Worm (Caenorhabditis elegans): ENCODE data around the gene F14F3.5.

DNA sequence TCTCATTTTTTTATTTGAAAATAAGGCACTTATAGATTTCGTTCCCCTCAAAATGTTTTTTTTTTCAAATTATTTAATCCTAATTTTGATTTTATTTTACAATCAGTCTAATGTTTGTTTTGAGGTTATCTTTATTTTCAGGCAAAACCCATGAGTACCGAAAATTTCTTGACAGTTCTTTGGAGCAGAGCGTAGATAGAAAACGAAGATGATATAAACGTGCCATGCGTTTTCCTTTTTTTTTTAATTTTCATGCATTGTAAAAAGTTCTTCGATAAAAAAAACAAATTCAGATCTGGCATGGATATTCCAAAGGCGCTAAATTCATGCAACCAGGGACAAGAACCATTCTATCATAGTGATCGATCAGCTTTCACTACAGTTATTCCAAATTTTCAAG is 38.0 kb downstream of the F14F3.5 start, which contains the start of gene C33D3.5:
- no peak for TF ChIP-seq nhr-43 (tag; optimal IDR thresholded peaks at IDR 0.05; ENCODE audit: poor library complexity, severe bottlenecking)
- TF ChIP-seq skn-1 (tag; optimal IDR thresholded peaks at IDR 0.05): no peak
- no peak for TF ChIP-seq elt-2 (tag; optimal IDR thresholded peaks at IDR 0.05)
